Fruit fly (Drosophila melanogaster): ENCODE results near the gene Pcp.

DNA sequence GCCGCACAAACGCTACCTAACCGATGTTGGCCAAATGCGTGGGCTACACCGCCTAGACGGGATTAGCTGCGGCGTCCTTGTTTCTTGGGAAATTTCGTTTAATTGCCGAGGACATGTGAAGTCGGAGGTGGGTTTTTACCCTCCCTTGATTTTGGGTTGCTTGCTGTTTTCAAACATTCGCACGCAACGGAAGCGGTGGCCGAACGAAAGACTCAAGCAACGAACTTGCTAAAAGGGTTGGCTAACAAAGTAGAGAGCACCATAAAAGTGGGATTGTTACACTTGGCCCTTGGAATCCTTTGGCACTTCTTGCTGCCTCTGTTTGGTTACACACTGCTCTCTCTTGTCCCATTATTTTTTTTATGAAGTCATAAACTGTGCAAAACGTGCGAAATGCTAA is 11.0 kb upstream of the Pcp start:
- no peak for TF ChIP-seq CG8478 (optimal IDR thresholded peaks at IDR 0.05)
- TF ChIP-seq CTCF (optimal IDR thresholded peaks at IDR 0.05): no peak
